Worm (Caenorhabditis elegans): ENCODE data around the gene F22D3.4.

DNA sequence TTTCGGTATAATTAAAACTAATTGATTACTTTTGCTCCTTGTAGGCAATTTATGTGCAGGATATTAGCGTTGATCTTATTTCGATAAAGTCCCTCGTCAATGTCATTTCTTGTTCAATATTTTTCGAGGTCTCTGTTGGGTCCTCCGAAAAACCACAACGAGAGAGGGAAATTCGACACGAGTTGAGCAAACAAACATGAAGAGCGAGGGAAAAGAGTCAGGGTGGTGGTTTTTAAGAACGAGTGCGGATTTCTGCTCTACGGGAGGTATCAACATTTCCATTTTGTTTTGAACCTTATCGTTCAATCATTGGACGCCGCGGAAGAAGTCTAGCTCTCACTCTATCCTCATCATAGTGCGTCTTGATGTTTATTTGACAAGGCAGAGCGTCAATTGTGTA lies 7.3 kb upstream of the F22D3.4 start:
- TF ChIP-seq ztf-29 (GFP tag; IDR thresholded peaks at IDR 0.05) = no peak
- no peak for TF ChIP-seq ref-1 (GFP tag; conservative IDR thresholded peaks at IDR 0.05)
- TF ChIP-seq tab-1 (GFP tag; IDR thresholded peaks at IDR 0.05) = no peak
- TF ChIP-seq ztf-23 (GFP tag; IDR thresholded peaks at IDR 0.05) = no peak
- no peak for TF ChIP-seq cog-1 (tag; optimal IDR thresholded peaks at IDR 0.05)
- TF ChIP-seq flt-1 (GFP tag; IDR thresholded peaks at IDR 0.05) = no peak
- TF ChIP-seq med-1 (GFP tag; optimal IDR thresholded peaks at IDR 0.05; ENCODE audit: insufficient read depth) = no peak
